Worm (Caenorhabditis elegans): Measurements from ENCODE around the gene ifet-1.

- TF ChIP-seq ztf-11 (tag; optimal IDR thresholded peaks at IDR 0.05) (no peak), unc-130 (GFP tag; optimal IDR thresholded peaks at IDR 0.05) (no peak), lsy-2 (tag; optimal IDR thresholded peaks at IDR 0.05) (no peak), nhr-25 (tag; optimal IDR thresholded peaks at IDR 0.05; ENCODE audit: borderline replicate concordance, insufficient read depth) (no peak)
Measured at ce11 chrIII:4493008-4493777, 18.2 kb upstream of the ifet-1 start.

All from whole organism, L4 larva.